Worm (Caenorhabditis elegans): ENCODE results near the gene F55A11.6.

DNA sequence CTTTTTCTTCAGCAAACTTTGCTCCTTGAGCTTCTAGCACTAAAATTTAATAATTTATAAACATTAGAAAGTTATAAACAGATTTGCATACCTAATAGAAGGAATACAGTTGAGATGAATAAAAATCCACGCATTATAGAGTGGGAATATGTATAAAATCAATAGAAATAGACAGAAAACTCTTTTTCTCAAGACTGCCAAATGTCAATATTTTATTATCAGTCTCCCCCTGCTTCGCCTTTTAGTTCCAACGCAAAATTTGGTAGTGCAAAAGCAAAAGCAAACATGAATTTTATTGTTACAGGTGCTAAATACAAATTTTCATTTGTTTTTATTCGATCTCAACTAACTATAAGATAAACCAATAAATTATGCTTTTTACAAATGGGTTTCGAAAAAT is 13.8 kb upstream of the F55A11.6 start, which contains the start of gene T04F3.4:
- TF ChIP-seq hmg-4 (GFP tag; optimal IDR thresholded peaks at IDR 0.05) (no peak), hmbx-1 (tag; optimal IDR thresholded peaks at IDR 0.05) (no peak), sea-1 (GFP tag; conservative IDR thresholded peaks at IDR 0.05) (no peak), ama-1 (optimal IDR thresholded peaks at IDR 0.05) (no peak), pes-1 (GFP tag; IDR thresholded peaks at IDR 0.05) (no peak), tbx-37 (GFP tag; conservative IDR thresholded peaks at IDR 0.05) (no peak), flt-1 (GFP tag; IDR thresholded peaks at IDR 0.05) (no peak), hnd-1 (tag; optimal IDR thresholded peaks at IDR 0.05) (no peak), F13C5.2 (tag; optimal IDR thresholded peaks at IDR 0.05) (no peak), aly-1 (tag; optimal IDR thresholded peaks at IDR 0.05) (no peak), ceh-13 (GFP tag; optimal IDR thresholded peaks at IDR 0.05) (no peak), tbx-11 (GFP tag; IDR thresholded peaks at IDR 0.05) (no peak), tra-4 (tag; optimal IDR thresholded peaks at IDR 0.05) (no peak), B0310.2 (tag; optimal IDR thresholded peaks at IDR 0.05) (no peak)

Data from whole organism, early embryonic.